Worm (Caenorhabditis elegans): ENCODE results near the gene tsp-10.

DNA sequence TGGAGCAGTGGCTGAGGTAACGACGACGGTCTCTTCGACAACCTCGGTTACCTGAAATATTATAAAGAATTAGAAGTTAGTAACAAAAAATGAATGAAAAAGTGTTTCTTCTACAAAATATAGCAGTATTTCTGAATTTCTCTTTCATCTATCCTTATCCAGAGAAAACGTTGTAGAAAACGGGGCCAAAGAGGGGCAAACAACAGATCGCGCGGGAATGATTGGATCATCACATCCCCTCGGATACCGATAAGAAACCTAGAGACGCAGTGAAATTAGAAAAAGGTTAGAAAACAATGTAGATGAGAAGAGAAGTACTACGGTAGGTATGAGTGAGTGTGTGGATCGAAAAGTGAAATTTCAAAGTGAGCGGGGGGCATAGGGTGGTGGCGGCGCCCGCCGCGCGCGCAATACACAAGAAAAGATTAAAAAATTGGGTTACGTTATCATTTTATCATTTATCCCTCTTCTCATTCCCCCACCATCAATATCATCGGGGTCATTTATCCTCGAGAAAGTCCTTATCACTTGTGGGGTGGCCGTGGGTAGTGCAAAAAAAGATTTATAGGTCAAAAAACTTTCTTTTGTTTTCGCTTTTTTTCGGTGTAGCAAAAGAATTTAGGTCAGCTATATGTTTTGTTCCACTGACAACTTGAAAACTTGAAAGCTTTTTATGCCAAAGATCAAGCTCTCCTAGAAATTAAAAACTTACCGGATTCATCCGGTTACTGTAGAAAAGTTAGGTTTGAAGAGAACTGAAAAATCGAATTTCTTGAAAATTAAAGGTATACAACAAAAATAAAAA lies 6.0 kb upstream of the tsp-10 start, which contains the start of the genes dpy-10 and T14B4.19:
- TF ChIP-seq pqm-1 (tag; optimal IDR thresholded peaks at IDR 0.05) (no peak), dve-1 (tag; optimal IDR thresholded peaks at IDR 0.05) (no peak), dmd-4 (tag; optimal IDR thresholded peaks at IDR 0.05; ENCODE audit: borderline replicate concordance) (no peak), sox-4 (tag; optimal IDR thresholded peaks at IDR 0.05) (no peak), ceh-31 (tag; optimal IDR thresholded peaks at IDR 0.05) (no peak), syd-9 (tag; optimal IDR thresholded peaks at IDR 0.05) (no peak), ceh-6 (GFP tag; optimal IDR thresholded peaks at IDR 0.05) (no peak), ama-1 (optimal IDR thresholded peaks at IDR 0.05) (no peak)
